Worm (Caenorhabditis elegans): ENCODE measurements around the gene C44B7.5.
A peak's percentile ranks its signal among the peaks of the same experiment; 100 is the strongest.

Gene C44B7.5

DNA sequence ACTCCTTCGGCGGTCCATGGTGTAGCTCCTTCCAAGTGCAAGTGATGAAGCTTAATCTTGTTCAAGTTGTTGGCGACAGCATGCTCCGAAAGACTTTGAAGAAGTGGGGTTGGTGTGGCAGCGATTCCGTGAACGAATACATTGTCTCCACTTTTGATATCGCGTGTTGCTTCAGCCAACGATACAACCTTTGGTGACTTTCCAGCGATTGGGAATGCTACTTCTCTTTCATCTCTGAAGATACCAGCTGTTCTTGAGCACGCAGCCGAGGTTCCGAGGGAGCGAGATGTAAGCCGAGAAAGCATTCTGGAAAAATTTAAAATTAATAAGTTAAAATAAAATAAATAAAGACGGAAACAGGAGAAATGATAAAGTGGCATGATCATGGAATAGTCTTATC, 17.7 kb upstream of the C44B7.5 start, which contains the start of gene acer-1:
Gene acer-1, minus strand, starts transcription at position 306 of the 400 bp plus-strand sequence.
- TF ChIP-seq Y55F3AM.14 (GFP tag; optimal IDR thresholded peaks at IDR 0.05) (peak; percentile 28), ama-1 (optimal IDR thresholded peaks at IDR 0.05) (peak; percentile 49), nhr-129 (tag; optimal IDR thresholded peaks at IDR 0.05) (peak; percentile 21), nhr-25 (tag; optimal IDR thresholded peaks at IDR 0.05) (no peak)

DNA sequence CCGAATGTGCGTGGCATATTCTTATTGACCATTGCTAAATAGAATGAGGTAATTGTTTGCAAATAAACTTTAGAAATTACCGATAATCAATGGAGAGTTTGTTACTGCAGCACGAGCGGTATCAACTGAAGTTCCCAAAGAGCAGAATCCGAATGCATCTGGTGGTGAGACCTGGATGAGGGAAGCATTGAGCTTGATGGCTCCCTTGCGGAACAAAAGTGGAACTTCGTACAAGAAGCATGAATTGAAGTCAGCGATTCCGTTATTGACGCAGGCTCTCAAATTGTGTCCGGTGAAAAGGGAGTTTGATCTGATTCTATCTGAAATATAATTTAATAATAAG, 17.2 kb upstream of the C44B7.5 start:
- TF ChIP-seq elt-1 (tag; optimal IDR thresholded peaks at IDR 0.05): no peak
- TF ChIP-seq gmeb-1 (tag; optimal IDR thresholded peaks at IDR 0.05): peak; percentile 15

DNA sequence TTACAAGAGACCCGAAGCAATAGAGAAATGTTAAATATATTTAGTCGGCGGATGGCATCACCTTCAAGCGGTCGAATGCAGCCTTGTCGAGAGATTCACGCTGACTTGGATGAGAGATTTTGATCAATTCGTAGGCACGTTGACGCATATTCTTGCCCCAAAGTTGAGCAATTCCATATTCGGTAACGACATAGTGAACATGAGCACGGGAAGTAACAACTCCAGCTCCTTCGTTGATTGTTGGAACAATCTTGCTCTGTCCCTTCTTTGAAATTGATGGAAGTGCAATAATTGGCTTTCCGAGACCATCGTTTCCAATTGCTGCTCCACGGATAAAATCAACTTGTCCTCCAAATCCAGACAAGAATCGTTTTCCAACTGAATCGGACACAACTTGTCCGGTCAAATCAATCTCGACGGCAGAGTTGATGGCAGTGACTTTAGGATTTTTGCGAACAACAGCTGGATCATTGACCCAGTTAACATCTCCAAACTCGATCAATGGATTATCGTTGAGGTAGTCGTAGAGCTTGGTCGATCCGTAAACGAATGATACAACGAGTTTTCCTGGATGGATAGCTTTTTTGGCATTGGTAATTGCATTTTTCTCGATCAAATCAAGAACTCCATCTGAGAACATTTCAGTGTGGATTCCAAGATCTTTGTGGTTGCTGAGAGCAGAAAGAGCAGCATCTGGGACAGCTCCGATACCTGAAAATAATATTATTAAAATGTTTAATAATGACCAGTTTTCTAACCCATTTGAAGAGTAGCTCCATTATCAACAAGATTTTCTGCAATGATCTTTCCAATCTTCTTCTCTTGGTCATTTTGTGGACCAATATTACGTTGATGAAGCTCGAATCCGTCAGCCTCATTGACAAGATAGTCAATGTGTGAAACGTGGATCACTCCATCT, 16.5 kb upstream of the C44B7.5 start:
- TF ChIP-seq lin-39 (tag; optimal IDR thresholded peaks at IDR 0.05) (no peak), C34F6.9 (tag; optimal IDR thresholded peaks at IDR 0.05) (no peak), ceh-16 (tag; optimal IDR thresholded peaks at IDR 0.05) (peak; percentile 3), nhr-77 (tag; optimal IDR thresholded peaks at IDR 0.05) (no peak), ama-1 (optimal IDR thresholded peaks at IDR 0.05) (peak; percentile 81), R02D3.7 (tag; optimal IDR thresholded peaks at IDR 0.05) (no peak), ztf-4 (tag; optimal IDR thresholded peaks at IDR 0.05) (no peak), nhr-129 (tag; optimal IDR thresholded peaks at IDR 0.05) (no peak), lsy-2 (tag; optimal IDR thresholded peaks at IDR 0.05) (no peak), mab-5 (tag; optimal IDR thresholded peaks at IDR 0.05) (no peak), Y55F3AM.14 (GFP tag; optimal IDR thresholded peaks at IDR 0.05) (no peak)

DNA sequence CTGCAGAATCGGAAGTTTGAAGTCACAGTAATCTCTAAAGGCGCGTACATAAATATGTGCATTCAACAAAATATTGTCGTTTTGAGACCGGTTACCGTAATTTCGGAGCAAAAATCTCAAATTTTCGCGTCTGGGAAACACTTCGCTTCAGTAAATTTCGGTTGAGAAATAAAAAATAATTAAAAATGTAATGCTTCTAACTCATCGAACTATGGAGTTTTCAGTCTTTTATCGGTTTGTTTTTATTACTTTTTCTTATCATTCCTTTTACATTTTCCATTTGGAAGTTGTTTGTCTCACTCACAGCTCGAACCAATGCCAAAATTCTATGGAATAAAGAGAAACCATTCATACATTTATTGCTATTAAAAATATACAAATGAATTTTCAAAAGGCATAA, 15.8 kb upstream of the C44B7.5 start:
- TF ChIP-seq blmp-1 (tag; optimal IDR thresholded peaks at IDR 0.05; ENCODE audit: insufficient read depth) (no peak), nhr-10 (tag; optimal IDR thresholded peaks at IDR 0.05) (no peak), ZK546.5 (tag; optimal IDR thresholded peaks at IDR 0.05) (no peak), nhr-129 (tag; optimal IDR thresholded peaks at IDR 0.05) (peak; percentile 36), sma-9 (GFP tag; optimal IDR thresholded peaks at IDR 0.05) (peak; percentile 49), sma-9 (tag; optimal IDR thresholded peaks at IDR 0.05) (no peak), mbf-1 (tag; optimal IDR thresholded peaks at IDR 0.05) (no peak), nhr-25 (tag; optimal IDR thresholded peaks at IDR 0.05) (peak; percentile 25), F13H6.1 (tag; optimal IDR thresholded peaks at IDR 0.05) (peak; percentile 35), nhr-12 (tag; optimal IDR thresholded peaks at IDR 0.05) (no peak), ztf-1 (GFP tag; conservative IDR thresholded peaks at IDR 0.05) (no peak), ceh-16 (tag; optimal IDR thresholded peaks at IDR 0.05) (no peak), lin-11 (tag; optimal IDR thresholded peaks at IDR 0.05) (no peak), crh-2 (tag; optimal IDR thresholded peaks at IDR 0.05) (peak; percentile 79), C34F6.9 (tag; optimal IDR thresholded peaks at IDR 0.05) (peak; percentile 16), elt-3 (tag; optimal IDR thresholded peaks at IDR 0.05) (no peak), nhr-237 (tag; optimal IDR thresholded peaks at IDR 0.05) (no peak), nhr-77 (tag; optimal IDR thresholded peaks at IDR 0.05) (no peak), alr-1 (tag; optimal IDR thresholded peaks at IDR 0.05) (no peak), unc-39 (tag; optimal IDR thresholded peaks at IDR 0.05) (no peak), R02D3.7 (tag; optimal IDR thresholded peaks at IDR 0.05) (no peak), mab-5 (tag; optimal IDR thresholded peaks at IDR 0.05) (peak; percentile 3), unc-62 (GFP tag; optimal IDR thresholded peaks at IDR 0.05) (no peak), sem-4 (tag; optimal IDR thresholded peaks at IDR 0.05) (peak; percentile 32), skn-1 (tag; optimal IDR thresholded peaks at IDR 0.05) (no peak), peb-1 (tag; optimal IDR thresholded peaks at IDR 0.05) (no peak), ztf-11 (tag; optimal IDR thresholded peaks at IDR 0.05) (no peak), nhr-6 (tag; optimal IDR thresholded peaks at IDR 0.05) (peak; percentile 46), sma-3 (GFP tag; optimal IDR thresholded peaks at IDR 0.05) (peak; percentile 36), aly-2 (tag; optimal IDR thresholded peaks at IDR 0.05) (no peak), elt-1 (tag; optimal IDR thresholded peaks at IDR 0.05) (no peak), Y55F3AM.14 (GFP tag; optimal IDR thresholded peaks at IDR 0.05) (peak; percentile 42), gmeb-1 (tag; optimal IDR thresholded peaks at IDR 0.05) (peak; percentile 62), lsy-2 (tag; optimal IDR thresholded peaks at IDR 0.05) (peak in 1 of 2 experiments; percentile 74), nhr-21 (tag; optimal IDR thresholded peaks at IDR 0.05) (no peak), lin-13 (GFP tag; optimal IDR thresholded peaks at IDR 0.05) (peak; percentile 68), egl-27 (tag; optimal IDR thresholded peaks at IDR 0.05) (no peak), snpc-4 (tag; optimal IDR thresholded peaks at IDR 0.05) (no peak), nhr-23 (tag; optimal IDR thresholded peaks at IDR 0.05) (no peak), mdl-1 (tag; optimal IDR thresholded peaks at IDR 0.05) (no peak), ama-1 (optimal IDR thresholded peaks at IDR 0.05) (peak; percentile 63), fos-1 (tag; optimal IDR thresholded peaks at IDR 0.05) (no peak), ztf-4 (tag; optimal IDR thresholded peaks at IDR 0.05) (peak; percentile 89), unc-55 (GFP tag; optimal IDR thresholded peaks at IDR 0.05) (peak; percentile 18)
